Fruit fly (Drosophila melanogaster): ENCODE results near the gene slmb.
A peak's percentile ranks its signal among the peaks of the same experiment; 100 is the strongest.

DNA sequence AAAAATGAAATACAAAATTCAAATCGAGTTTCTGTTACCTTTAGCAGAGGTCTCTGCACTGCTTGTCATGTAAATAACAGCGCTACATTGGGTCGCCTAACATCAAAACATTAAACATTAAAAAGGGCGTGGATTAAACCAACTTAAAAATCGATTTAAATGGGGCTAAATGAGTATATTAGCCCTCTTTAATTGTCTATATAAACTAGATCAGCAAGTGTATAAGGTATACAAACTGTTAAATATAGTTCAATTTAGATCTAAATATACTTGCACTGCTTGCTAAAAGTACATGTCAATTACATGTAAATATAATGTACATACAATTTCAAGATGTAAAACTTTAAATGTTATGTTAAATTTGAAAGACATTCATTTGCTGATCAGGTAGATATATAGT, 57.5 kb downstream of the slmb start:
- no peak for TF ChIP-seq Mnt (GFP tag; optimal IDR thresholded peaks at IDR 0.05)
- no peak for TF ChIP-seq CG5204 (GFP tag; optimal IDR thresholded peaks at IDR 0.05)
- TF ChIP-seq cic (GFP tag; optimal IDR thresholded peaks at IDR 0.05), result no peak
- TF ChIP-seq CG12768 (GFP tag; optimal IDR thresholded peaks at IDR 0.05), result no peak
- no peak for TF ChIP-seq Clk (GFP tag; optimal IDR thresholded peaks at IDR 0.05)
- TF ChIP-seq kay (GFP tag; ENCODE audit: borderline replicate concordance), result peak; percentile 17
